Fruit fly (Drosophila melanogaster): ENCODE measurements around the gene CG31642.

DNA sequence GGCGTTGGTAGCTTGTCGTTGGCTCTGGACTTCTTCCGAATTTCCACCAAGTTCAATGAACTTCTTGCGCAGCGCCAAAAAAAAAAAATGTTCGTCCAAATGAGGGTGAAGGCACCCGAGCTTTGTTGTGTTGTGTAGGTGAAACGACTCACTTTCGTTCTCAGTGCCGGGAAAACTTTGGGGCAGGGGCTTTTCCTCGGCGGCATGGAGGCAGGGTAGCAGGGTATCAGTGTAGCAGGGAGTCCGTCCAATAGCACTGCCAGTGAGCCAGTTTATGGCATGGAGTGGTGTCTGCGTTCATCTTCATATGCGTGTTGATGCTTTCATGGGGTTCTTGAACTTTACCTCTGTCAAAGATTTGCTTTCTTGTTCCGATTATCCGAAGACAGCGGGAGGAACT, 44.0 kb upstream of the CG31642 start:
- TF ChIP-seq CG34376 (GFP tag; optimal IDR thresholded peaks at IDR 0.05) (no peak), mirr (GFP tag; optimal IDR thresholded peaks at IDR 0.05) (no peak), CG3281 (GFP tag; optimal IDR thresholded peaks at IDR 0.05) (no peak), Nf-YC (tag; optimal IDR thresholded peaks at IDR 0.05) (no peak), seq (GFP tag; IDR thresholded peaks at IDR 0.05) (peak; percentile 35; the same call in 1 of the 2 replicates)

Data from whole organism, embryonic.